Worm (Caenorhabditis elegans) whole organism, L4 larva: ENCODE results near the gene fbxb-33.

ENCODE experiments used
- D1046.2 ChIP-seq: fragments of 200-800 bp; sonication (Bioruptor generic); IDR thresholded peaks from 2 replicates; pipeline ENCODE4 v1.3.6; 2022; ENCODE audit warnings: missing genetic modification characterization, missing compliant biosample characterization
- F44E2.7 ChIP-seq: fragments of 200-800 bp; sonication (Bioruptor generic); IDR thresholded peaks from 2 replicates; pipeline ENCODE4 v2.1.2; 2022; ENCODE audit warnings: missing genetic modification characterization, missing compliant biosample characterization
- R02D3.7 ChIP-seq: fragments of 150-350 bp; sonication (generic microtip); optimal IDR thresholded peaks from 3 replicates; lab custom pipeline; 2014; ENCODE audit warnings: missing biosample characterization, missing genetic modification characterization
- Y5F2A.4 ChIP-seq: fragments of 200-800 bp; sonication (Bioruptor generic); optimal IDR thresholded peaks from 2 replicates; lab custom pipeline; 2018; ENCODE audit warnings: mild to moderate bottlenecking, missing genetic modification characterization, missing compliant biosample characterization
- ZK337.2 ChIP-seq: fragments of 200-800 bp; sonication (Bioruptor generic); IDR thresholded peaks from 2 replicates; pipeline ENCODE4 v1.3.6; 2022; ENCODE audit warnings: missing genetic modification reagents, missing genetic modification characterization, missing compliant biosample characterization
- aha-1 ChIP-seq: fragments of 150-350 bp; peaks from one replicate; lab custom pipeline; 2014; ENCODE audit warnings: missing biosample characterization, missing genetic modification characterization
- ama-1 ChIP-seq: fragments of 150-350 bp; optimal IDR thresholded peaks from 2 replicates; lab custom pipeline; 2014; ENCODE audit warnings: inconsistent platforms, mixed read lengths
- ceh-28 ChIP-seq: fragments of 150-350 bp; optimal IDR thresholded peaks from 2 replicates; lab custom pipeline; 2014; ENCODE audit warnings: missing biosample characterization, missing genetic modification reagents, missing genetic modification characterization
- ceh-32 ChIP-seq: sonication (generic microtip); optimal IDR thresholded peaks from 2 replicates; lab custom pipeline; 2016; ENCODE audit warnings: mild to moderate bottlenecking, missing genetic modification characterization, missing compliant biosample characterization; ENCODE audit not compliant: poor library complexity
- ceh-62 ChIP-seq: sonication (generic microtip); optimal IDR thresholded peaks from 2 replicates; lab custom pipeline; 2017; ENCODE audit warnings: missing biosample characterization, missing genetic modification characterization
- ctbp-1 ChIP-seq: fragments of 200-800 bp; sonication (Bioruptor generic); IDR thresholded peaks from 2 replicates; pipeline ENCODE4 v1.3.6; 2022; ENCODE audit warnings: missing genetic modification reagents, missing genetic modification characterization, missing compliant biosample characterization
- dpl-1 ChIP-seq: fragments of 150-350 bp; optimal IDR thresholded peaks from 2 replicates; lab custom pipeline; 2014; ENCODE audit warnings: missing biosample characterization, missing genetic modification reagents, missing genetic modification characterization
- egl-27 ChIP-seq: sonication (generic microtip); optimal IDR thresholded peaks from 3 replicates; lab custom pipeline; 2017; ENCODE audit warnings: missing biosample characterization, missing genetic modification reagents, missing genetic modification characterization
- hlh-11 ChIP-seq: fragments of 200-800 bp; sonication (Bioruptor generic); optimal IDR thresholded peaks from 2 replicates; lab custom pipeline; 2018; ENCODE audit warnings: mild to moderate bottlenecking, missing genetic modification characterization, missing compliant biosample characterization
- lin-15B ChIP-seq: fragments of 150-350 bp; sonication (generic microtip); optimal IDR thresholded peaks from 3 replicates; lab custom pipeline; 2014; ENCODE audit warnings: missing biosample characterization, missing genetic modification characterization
- lin-38 ChIP-seq: fragments of 200-800 bp; sonication (Bioruptor generic); IDR thresholded peaks from 2 replicates; pipeline ENCODE4 v1.3.6; 2022; ENCODE audit warnings: missing genetic modification reagents, missing genetic modification characterization, missing compliant biosample characterization
- lin-39 ChIP-seq: fragments of 150-350 bp; optimal IDR thresholded peaks from 2 replicates; lab custom pipeline; 2014; ENCODE audit warnings: missing biosample characterization, missing genetic modification reagents, missing genetic modification characterization
- lsy-2 ChIP-seq, 2 experiments: fragments of 150-350 bp in 1 of 2; sonication (generic microtip) in 1 of 2; optimal IDR thresholded peaks; 2 replicates each; lab custom pipeline; 2014 to 2017; ENCODE audit warnings: missing biosample characterization in 2 of 2, missing genetic modification characterization in 2 of 2
- madf-5 ChIP-seq, 2 experiments: fragments of 200-800 bp; sonication (Bioruptor generic); IDR thresholded peaks; 2 replicates each; pipeline ENCODE4 v1.3.6; 2022; ENCODE audit warnings: missing compliant biosample characterization in 2 of 2, missing genetic modification characterization in 2 of 2
- nhr-102 ChIP-seq: sonication (generic microtip); optimal IDR thresholded peaks from 2 replicates; lab custom pipeline; 2016; ENCODE audit warnings: mild to moderate bottlenecking, missing genetic modification characterization, moderate library complexity, missing compliant biosample characterization
- nhr-237 ChIP-seq: sonication (generic microtip); optimal IDR thresholded peaks from 2 replicates; lab custom pipeline; 2017; ENCODE audit warnings: missing biosample characterization, missing genetic modification characterization
- nhr-48 ChIP-seq: sonication (generic microtip); optimal IDR thresholded peaks from 2 replicates; lab custom pipeline; 2016; ENCODE audit warnings: mild to moderate bottlenecking, missing genetic modification characterization, missing compliant biosample characterization
- nhr-6 ChIP-seq: fragments of 150-350 bp; optimal IDR thresholded peaks from 2 replicates; lab custom pipeline; 2014; ENCODE audit warnings: missing biosample characterization, missing genetic modification characterization
- php-3 ChIP-seq: fragments of 200-800 bp; sonication (Bioruptor generic); IDR thresholded peaks from 2 replicates; pipeline ENCODE4 v1.3.6; 2022; ENCODE audit warnings: missing genetic modification reagents, missing genetic modification characterization, missing compliant biosample characterization
- rbr-2 ChIP-seq: sonication (generic microtip); optimal IDR thresholded peaks from 2 replicates; lab custom pipeline; 2016; ENCODE audit warnings: missing genotype, missing genetic modification characterization, missing compliant biosample characterization
- set-16 ChIP-seq: fragments of 200-800 bp; sonication (Bioruptor generic); IDR thresholded peaks from 2 replicates; pipeline ENCODE4 v1.3.6; 2022; ENCODE audit warnings: missing genetic modification reagents, missing genetic modification characterization, missing compliant biosample characterization
- snpc-4 ChIP-seq: fragments of 150-350 bp; optimal IDR thresholded peaks from 2 replicates; lab custom pipeline; 2014; ENCODE audit warnings: missing biosample characterization, missing genetic modification characterization
- spr-1 ChIP-seq: sonication (generic microtip); optimal IDR thresholded peaks from 2 replicates; lab custom pipeline; 2016; ENCODE audit warnings: mild to moderate bottlenecking, missing genetic modification characterization, missing compliant biosample characterization
- spr-3 ChIP-seq: fragments of 200-800 bp; sonication (Bioruptor generic); optimal IDR thresholded peaks from 2 replicates; lab custom pipeline; 2018; ENCODE audit warnings: mild to moderate bottlenecking, missing genetic modification characterization, missing compliant biosample characterization
- tra-1 ChIP-seq: fragments of 200-800 bp; sonication (Bioruptor generic); IDR thresholded peaks from 2 replicates; pipeline ENCODE4 v1.3.6; 2022; ENCODE audit warnings: missing genetic modification reagents, missing genetic modification characterization, missing compliant biosample characterization
- unc-39 ChIP-seq: sonication (generic microtip); optimal IDR thresholded peaks from 2 replicates; lab custom pipeline; 2017; ENCODE audit warnings: missing biosample characterization, missing genetic modification characterization
- unc-62 ChIP-seq, 3 experiments: fragments of 150-350 bp in 1 of 3; sonication (generic microtip); optimal IDR thresholded peaks in 2 of 3; peaks in 1 of 3; 1 replicate in 1 of 3; 2 replicates in 2 of 3; lab custom pipeline; 2014 to 2017; ENCODE audit warnings: missing biosample characterization in 3 of 3, missing genetic modification characterization in 3 of 3, missing genetic modification reagents in 3 of 3, missing genotype in 1 of 3
- ztf-7 ChIP-seq: fragments of 150-350 bp; optimal IDR thresholded peaks from 2 replicates; lab custom pipeline; 2014; ENCODE audit warnings: missing biosample characterization, missing genetic modification characterization

fbxb-33 gene

DNA sequence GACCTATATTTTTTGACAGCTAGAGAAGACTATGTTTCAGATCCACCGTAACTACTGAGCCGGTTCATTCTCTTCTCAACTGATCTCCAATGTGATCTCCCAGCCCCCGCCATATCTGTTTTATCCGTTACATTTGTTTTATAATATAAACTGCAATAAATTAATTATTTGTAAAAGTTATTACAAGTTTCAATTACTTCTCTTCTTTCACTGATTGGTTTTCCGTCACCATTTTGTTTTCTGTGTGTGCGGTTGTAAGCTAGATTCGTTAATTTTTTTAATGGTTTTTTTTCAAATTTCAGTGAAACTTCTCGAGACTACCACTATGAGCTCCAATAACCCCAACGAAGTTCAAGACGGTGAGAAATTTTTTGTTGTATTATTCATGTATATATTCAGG lies 16.4 kb upstream of the fbxb-33 start, which contains the start of gene M151.2:
M151.2 (plus strand) TSS at position 301 of the 400 bp plus-strand sequence.
- TF ChIP-seq hlh-11 (tag; lab: Kevin White, UChicago), result no peak
- TF ChIP-seq unc-62 (GFP tag; optimal IDR thresholded peaks at IDR 0.05 in 1 of 2; lab: Kevin White, UChicago), result no peak
- TF ChIP-seq unc-62 (tag; optimal IDR thresholded peaks at IDR 0.05; lab: Kevin White, UChicago), result no peak
- TF ChIP-seq tra-1, result no peak
- no peak for TF ChIP-seq egl-27 (tag; lab: Kevin White, UChicago)
- TF ChIP-seq, all 104 proteins: peak for 0

DNA sequence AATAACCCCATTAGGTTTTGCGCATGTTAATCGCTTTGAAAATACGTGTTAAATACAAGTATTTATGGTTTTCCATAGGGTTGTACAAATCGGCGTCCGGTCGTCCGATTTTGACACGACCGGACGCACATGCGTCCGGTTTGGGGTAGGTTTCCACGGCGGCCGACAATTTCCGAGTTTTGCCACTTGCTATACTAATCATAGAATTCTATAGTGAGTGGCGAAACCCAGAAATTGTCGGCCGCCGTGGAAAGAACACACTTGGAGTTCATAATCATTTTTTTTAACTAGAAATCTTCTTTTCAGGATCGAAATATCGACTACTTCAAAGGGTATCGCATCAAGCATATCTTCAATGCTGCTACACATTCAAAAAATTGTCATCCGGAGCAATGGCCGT lies 12.4 kb upstream of the fbxb-33 start:
- TF ChIP-seq unc-62 (GFP tag; optimal IDR thresholded peaks at IDR 0.05 in 1 of 2; lab: Kevin White, UChicago), result peak in 1 of 2 experiments; percentile 82
- TF ChIP-seq unc-62 (tag; optimal IDR thresholded peaks at IDR 0.05; lab: Kevin White, UChicago), result no peak
- no peak for TF ChIP-seq spr-3 (GFP tag; lab: Kevin White, UChicago)
- TF ChIP-seq, all 104 proteins: peak for 1

DNA sequence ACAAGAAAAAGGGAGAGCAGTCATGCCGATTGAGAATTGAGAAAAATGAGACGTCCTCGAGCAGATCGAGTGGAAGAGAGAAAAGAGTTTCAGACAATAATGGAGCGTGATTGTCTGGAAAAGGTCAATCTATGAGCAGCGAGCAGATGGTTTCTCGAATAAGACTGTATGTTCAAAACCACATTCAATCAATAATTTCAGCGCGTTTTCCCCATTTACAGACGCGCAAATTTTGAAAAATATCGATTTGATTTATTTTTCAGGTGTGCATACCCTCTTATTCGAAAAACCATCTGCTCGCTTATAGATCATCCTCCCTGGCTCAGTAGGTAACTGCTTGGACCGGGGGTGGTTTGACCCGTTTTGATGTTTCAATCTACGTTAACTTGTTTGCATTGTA lies 8.0 kb upstream of the fbxb-33 start, which contains the start of gene fbxb-31:
fbxb-31 (minus strand) TSS at position 101 of the 400 bp plus-strand sequence.
- TF ChIP-seq lin-39 (tag; lab: Kevin White, UChicago), result no peak
- no peak for TF ChIP-seq lin-38

DNA sequence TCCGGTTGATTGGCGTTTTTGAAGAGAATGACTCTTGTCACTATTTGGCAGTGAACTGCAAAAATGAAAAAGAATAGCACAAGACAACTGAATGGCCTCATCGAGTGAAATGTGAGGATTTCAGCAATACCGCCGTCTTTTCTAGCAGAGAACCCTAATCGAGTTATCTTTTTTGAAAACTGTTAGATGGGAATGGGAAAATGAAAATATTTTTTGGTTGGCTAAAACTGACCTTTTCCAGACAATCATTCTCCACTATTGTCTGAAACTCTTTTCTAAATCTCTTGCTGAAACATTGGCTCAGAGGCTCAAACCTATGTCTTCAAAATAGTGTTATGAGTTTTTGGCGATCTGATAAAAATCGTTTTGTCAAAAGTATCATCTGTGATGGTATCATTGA lies 7.0 kb upstream of the fbxb-33 start, which contains the start of gene M151.10:
M151.10 (minus strand) TSS at position 101 of the 400 bp plus-strand sequence.
- no peak for TF ChIP-seq spr-1
- no peak for TF ChIP-seq hlh-11 (tag; lab: Kevin White, UChicago)
- no peak for TF ChIP-seq tra-1
- TF ChIP-seq ama-1 (lab: Kevin White, UChicago), result no peak

DNA sequence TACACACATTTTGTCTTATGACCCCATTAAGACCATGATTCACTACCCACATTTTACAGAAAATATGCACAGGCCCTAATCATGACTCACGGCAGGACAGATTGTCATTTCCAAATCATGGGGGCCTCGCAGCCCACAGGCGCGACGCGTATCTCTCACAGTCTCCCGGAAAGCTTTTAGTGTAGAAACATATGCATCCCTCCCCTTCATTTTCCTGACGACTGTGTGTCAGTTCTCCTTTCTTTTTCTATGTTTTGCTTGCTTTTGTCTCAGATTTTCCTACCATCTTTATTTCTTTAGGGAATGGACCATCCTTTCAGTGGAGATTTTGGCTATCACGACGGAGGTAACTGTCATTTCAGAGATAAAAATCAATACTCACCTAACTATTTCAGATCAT lies 6.0 kb upstream of the fbxb-33 start, which contains the start of gene M151.1:
M151.1 (plus strand) TSS at position 301 of the 400 bp plus-strand sequence.
- TF ChIP-seq nhr-48 (tag; lab: Kevin White, UChicago) (no peak), unc-39 (tag; lab: Kevin White, UChicago) (no peak), nhr-237 (no peak), Y5F2A.4 (GFP tag; lab: Kevin White, UChicago) (no peak), R02D3.7 (tag; lab: Kevin White, UChicago) (no peak), ZK337.2 (GFP tag; lab: Robert Waterston, UW) (no peak), ceh-32 (no peak), ceh-28 (tag; lab: Kevin White, UChicago) (no peak), aha-1 (no peak), lsy-2 (tag; optimal IDR thresholded peaks at IDR 0.05; lab: Kevin White, UChicago) (no peak), D1046.2 (GFP tag; lab: Robert Waterston, UW) (no peak), F44E2.7 (GFP tag; lab: Robert Waterston, UW) (no peak), dpl-1 (GFP tag; lab: Kevin White, UChicago) (no peak), set-16 (no peak), ztf-7 (tag; lab: Kevin White, UChicago) (no peak)
- TF ChIP-seq, all 104 proteins: peak for 0

DNA sequence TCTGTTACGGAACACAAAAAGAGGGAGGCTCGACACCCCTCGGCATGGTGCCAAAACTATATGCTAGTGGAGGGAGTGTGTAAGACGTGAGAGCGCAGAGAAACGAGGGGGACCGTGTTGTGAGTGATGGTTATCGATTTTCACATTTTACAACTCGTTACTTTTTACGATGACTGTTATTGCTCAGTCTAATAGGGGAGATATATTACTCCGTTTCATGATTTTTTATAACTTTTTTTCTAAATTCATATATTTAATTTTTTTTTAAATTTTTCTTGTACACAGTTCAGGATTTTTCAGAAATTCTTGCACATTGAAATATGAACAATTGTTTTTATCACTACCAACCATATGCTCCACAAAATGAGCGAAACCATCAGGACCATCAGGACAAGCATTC lies 8.2 kb downstream of the fbxb-33 start, which contains the start of gene F19B10.5:
F19B10.5 (plus strand) TSS at position 301 of the 400 bp plus-strand sequence.
- TF ChIP-seq unc-39 (tag; lab: Kevin White, UChicago) (no peak), ctbp-1 (GFP tag; lab: Robert Waterston, UW) (no peak), rbr-2 (no peak), set-16 (no peak), spr-1 (no peak), lsy-2 (tag; optimal IDR thresholded peaks at IDR 0.05; lab: Kevin White, UChicago) (no peak), ceh-62 (tag; lab: Kevin White, UChicago) (no peak), nhr-6 (tag; lab: Kevin White, UChicago) (no peak), snpc-4 (no peak), php-3 (no peak), nhr-102 (tag; lab: Kevin White, UChicago) (no peak), madf-5 (GFP tag; IDR thresholded peaks at IDR 0.05; lab: Robert Waterston, UW) (no peak), lin-15B (no peak), hlh-11 (tag; lab: Kevin White, UChicago) (no peak)
- TF ChIP-seq, all 104 proteins: peak for 0
